Worm (Caenorhabditis elegans): Measurements from ENCODE around the gene skr-16.

DNA sequence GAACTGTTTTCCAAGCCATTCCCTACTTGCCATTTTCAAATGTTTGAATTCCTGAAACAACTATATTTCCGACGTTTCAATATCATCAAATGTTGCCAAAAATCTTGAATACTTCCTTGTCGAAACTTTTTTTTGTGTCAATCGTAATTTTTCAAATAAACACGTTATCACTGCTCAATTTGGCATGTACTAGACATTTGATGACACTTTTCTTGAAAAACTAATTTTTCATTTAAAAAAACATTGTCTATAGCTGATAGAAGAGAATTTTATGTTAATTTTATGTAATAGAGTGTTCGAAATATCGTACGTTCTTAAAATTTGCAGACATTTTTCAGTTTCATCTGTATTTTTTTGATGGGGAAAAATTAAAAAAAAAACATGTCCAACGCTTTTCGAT lies 14.3 kb downstream of the skr-16 start:
- TF ChIP-seq klf-2 (GFP tag; conservative IDR thresholded peaks at IDR 0.05): no peak
- no peak for TF ChIP-seq med-1 (GFP tag; optimal IDR thresholded peaks at IDR 0.05; ENCODE audit: insufficient read depth)
- TF ChIP-seq flt-1 (GFP tag; IDR thresholded peaks at IDR 0.05): no peak
- no peak for TF ChIP-seq ztf-29 (GFP tag; IDR thresholded peaks at IDR 0.05)
- TF ChIP-seq T22C8.4 (GFP tag; IDR thresholded peaks at IDR 0.05): no peak
- no peak for TF ChIP-seq ref-1 (GFP tag; conservative IDR thresholded peaks at IDR 0.05)
- no peak for TF ChIP-seq ztf-23 (GFP tag; IDR thresholded peaks at IDR 0.05)
- no peak for TF ChIP-seq cog-1 (tag; optimal IDR thresholded peaks at IDR 0.05)
- TF ChIP-seq tab-1 (GFP tag; IDR thresholded peaks at IDR 0.05): no peak

Measured in whole organism, midembryonic.